Fruit fly (Drosophila melanogaster) whole organism, embryonic: Measurements from ENCODE around the gene yellow-b.

ENCODE experiments used
- Ada2b ChIP-seq: fragments of 200-800 bp; sonication (Bioruptor generic); IDR thresholded peaks from 2 replicates; pipeline ENCODE4 v1.3.6; 2022; ENCODE audit warnings: missing biosample characterization, missing genetic modification characterization
- CG10543 ChIP-seq: fragments of 200-800 bp; sonication (Bioruptor generic); optimal IDR thresholded peaks from 3 replicates; lab custom pipeline; 2017; ENCODE audit warnings: missing biosample characterization, mild to moderate bottlenecking, missing genetic modification characterization, moderate library complexity
- CG12155 ChIP-seq: fragments of 200-800 bp; sonication (Bioruptor generic); optimal IDR thresholded peaks from 3 replicates; lab custom pipeline; 2016; ENCODE audit warnings: missing biosample characterization, missing genetic modification characterization
- CG1233 ChIP-seq: fragments of 200-800 bp; sonication (Bioruptor generic); optimal IDR thresholded peaks from 4 replicates; lab custom pipeline; 2018; ENCODE audit warnings: missing biosample characterization, mild to moderate bottlenecking, missing genetic modification characterization
- CG13287 ChIP-seq: fragments of 200-800 bp; sonication (Bioruptor generic); IDR thresholded peaks from 2 replicates; pipeline ENCODE4 v1.3.6; 2022; ENCODE audit warnings: missing biosample characterization, missing genetic modification characterization; ENCODE audit not compliant: partially characterized antibody
- CG18599 ChIP-seq: fragments of 200-800 bp; sonication (Bioruptor generic); optimal IDR thresholded peaks from 3 replicates; lab custom pipeline; 2017; ENCODE audit warnings: missing biosample characterization, missing genetic modification characterization, mild to moderate bottlenecking, moderate library complexity, missing genetic modification reagents
- CG2129 ChIP-seq: fragments of 200-800 bp; sonication (Bioruptor generic); IDR thresholded peaks from 2 replicates; pipeline ENCODE4 v1.3.6; 2022; ENCODE audit warnings: missing biosample characterization, missing genetic modification characterization; ENCODE audit not compliant: partially characterized antibody
- CG31441 ChIP-seq: fragments of 200-800 bp; sonication (Bioruptor generic); IDR thresholded peaks from 2 replicates; pipeline ENCODE4 v1.3.6; 2022; ENCODE audit warnings: missing biosample characterization, missing genetic modification characterization
- CG3281 ChIP-seq: fragments of 200-800 bp; sonication (Bioruptor generic); optimal IDR thresholded peaks from 3 replicates; lab custom pipeline; 2017; ENCODE audit warnings: missing biosample characterization, mild to moderate bottlenecking, missing genetic modification characterization
- CG3838 ChIP-seq: fragments of 200-800 bp; sonication (Bioruptor generic); optimal IDR thresholded peaks from 3 replicates; lab custom pipeline; 2016; ENCODE audit warnings: missing biosample characterization, missing genetic modification characterization
- CG3995 ChIP-seq: fragments of 200-800 bp; sonication (Bioruptor generic); optimal IDR thresholded peaks from 3 replicates; lab custom pipeline; 2016; ENCODE audit warnings: missing biosample characterization, missing genetic modification characterization
- CG7987 ChIP-seq: fragments of 200-800 bp; sonication (Bioruptor generic); optimal IDR thresholded peaks from 2 replicates; lab custom pipeline; 2018; ENCODE audit warnings: missing biosample characterization, mild to moderate bottlenecking, missing genetic modification characterization, moderate library complexity
- CG8089 ChIP-seq: fragments of 200-800 bp; sonication (Bioruptor generic); optimal IDR thresholded peaks from 3 replicates; lab custom pipeline; 2016; ENCODE audit warnings: missing biosample characterization, missing genetic modification characterization
- CG8765 ChIP-seq: fragments of 200-800 bp; sonication (Bioruptor generic); IDR thresholded peaks from 2 replicates; pipeline ENCODE4 v1.3.6; 2022; ENCODE audit warnings: missing biosample characterization, missing genetic modification characterization
- CG9215 ChIP-seq: fragments of 200-800 bp; sonication (Bioruptor generic); IDR thresholded peaks from 2 replicates; pipeline ENCODE4 v1.3.6; 2022; ENCODE audit warnings: missing biosample characterization, missing genetic modification characterization
- CG9437 ChIP-seq: fragments of 200-800 bp; sonication (Bioruptor generic); optimal IDR thresholded peaks from 2 replicates; lab custom pipeline; 2018; ENCODE audit warnings: missing biosample characterization, mild to moderate bottlenecking, missing genetic modification characterization
- CkIIα-i1 ChIP-seq: fragments of 200-800 bp; sonication (Bioruptor generic); IDR thresholded peaks from 2 replicates; pipeline ENCODE4 v1.3.6; 2022; ENCODE audit warnings: missing biosample characterization, missing genetic modification characterization
- Deaf1 ChIP-seq: fragments of 200-800 bp; optimal IDR thresholded peaks from 3 replicates; lab custom pipeline; 2019; ENCODE audit warnings: missing biosample characterization, mild to moderate bottlenecking, missing genetic modification characterization, moderate library complexity
- Hand ChIP-seq: fragments of 200-800 bp; sonication (Bioruptor generic); optimal IDR thresholded peaks from 2 replicates; lab custom pipeline; 2017; ENCODE audit warnings: mild to moderate bottlenecking, missing biosample characterization, missing genetic modification reagents, missing genetic modification characterization
- Hey ChIP-seq: fragments of 200-800 bp; sonication (Bioruptor generic); optimal IDR thresholded peaks from 3 replicates; lab custom pipeline; 2018; ENCODE audit warnings: missing biosample characterization, mild to moderate bottlenecking, missing genetic modification characterization
- Hmx ChIP-seq: fragments of 200-800 bp; sonication (Bioruptor generic); optimal IDR thresholded peaks from 2 replicates; lab custom pipeline; 2016; ENCODE audit warnings: missing biosample characterization, missing genetic modification characterization
- Hr78 ChIP-seq, 2 experiments: fragments of 200-800 bp in 1 of 2; fragments of >200 bp in 1 of 2; sonication (Bioruptor generic) in 1 of 2; optimal IDR thresholded peaks; 2 replicates each; lab custom pipeline; 2017 to 2019; ENCODE audit warnings: missing biosample characterization in 2 of 2, missing genetic modification characterization in 2 of 2, mild to moderate bottlenecking in 1 of 2, moderate library complexity in 1 of 2
- Jarid2 ChIP-seq: fragments of 200-800 bp; sonication (Bioruptor generic); optimal IDR thresholded peaks from 3 replicates; lab custom pipeline; 2017; ENCODE audit warnings: mild to moderate bottlenecking, missing biosample characterization, missing genetic modification reagents, missing genetic modification characterization
- Med ChIP-seq: fragments of 200-800 bp; sonication (Bioruptor generic); peaks from one replicate; lab custom pipeline; 2016; ENCODE audit warnings: missing biosample characterization, missing genetic modification characterization, mild to moderate bottlenecking, inconsistent platforms, moderate library complexity
- Oaz ChIP-seq: fragments of 200-800 bp; sonication (Bioruptor generic); IDR thresholded peaks from 2 replicates; pipeline ENCODE4 v1.3.6; 2022; ENCODE audit warnings: missing biosample characterization, missing genetic modification characterization
- Optix ChIP-seq: fragments of 200-800 bp; sonication (Bioruptor generic); IDR thresholded peaks from 3 replicates; pipeline ENCODE4 v1.3.6; 2022; ENCODE audit warnings: missing biosample characterization, missing genetic modification characterization
- Ravus ChIP-seq: fragments of 200-800 bp; sonication (Bioruptor generic); IDR thresholded peaks from 2 replicates; pipeline ENCODE4 v1.3.6; 2022; ENCODE audit warnings: missing biosample characterization, missing genetic modification characterization
- Rfx ChIP-seq: fragments of 200-800 bp; sonication (Bioruptor generic); IDR thresholded peaks from 2 replicates; pipeline ENCODE4 v1.3.6; 2022; ENCODE audit warnings: missing biosample characterization, missing genetic modification characterization
- amos ChIP-seq: fragments of 200-800 bp; sonication (Bioruptor generic); IDR thresholded peaks from 2 replicates; pipeline ENCODE4 v1.3.6; 2022; ENCODE audit warnings: missing biosample characterization, missing genetic modification characterization; ENCODE audit not compliant: partially characterized antibody
- chinmo ChIP-seq: fragments of 200-800 bp; sonication (Bioruptor generic); IDR thresholded peaks from 4 replicates; pipeline ENCODE4 v1.3.6; 2022; ENCODE audit warnings: missing biosample characterization, missing genetic modification characterization; ENCODE audit not compliant: partially characterized antibody
- exex ChIP-seq: fragments of 200-800 bp; sonication (Bioruptor generic); optimal IDR thresholded peaks from 4 replicates; lab custom pipeline; 2018; ENCODE audit warnings: missing biosample characterization, mild to moderate bottlenecking, missing genetic modification characterization, moderate library complexity
- ftz-f1 ChIP-seq: fragments of 200-800 bp; sonication (Bioruptor generic); optimal IDR thresholded peaks from 2 replicates; lab custom pipeline; 2016; ENCODE audit warnings: missing biosample characterization, missing genetic modification characterization
- grn ChIP-seq: fragments of 200-800 bp; sonication (Bioruptor generic); optimal IDR thresholded peaks from 3 replicates; lab custom pipeline; 2017; ENCODE audit warnings: missing biosample characterization, missing genetic modification characterization
- gsb ChIP-seq: fragments of 200-800 bp; sonication (Bioruptor generic); IDR thresholded peaks from 2 replicates; pipeline ENCODE4 v1.3.6; 2022; ENCODE audit warnings: missing biosample characterization, missing genetic modification characterization
- h ChIP-seq: fragments of >200 bp; optimal IDR thresholded peaks from 2 replicates; lab custom pipeline; 2017
- inv ChIP-seq: fragments of 200-800 bp; sonication (Bioruptor generic); IDR thresholded peaks from 2 replicates; pipeline ENCODE4 v1.3.6; 2022; ENCODE audit warnings: missing biosample characterization, missing genetic modification characterization; ENCODE audit not compliant: partially characterized antibody
- klu ChIP-seq: fragments of 200-800 bp; sonication (Bioruptor generic); IDR thresholded peaks from 2 replicates; pipeline ENCODE4 v1.3.6; 2022; ENCODE audit warnings: missing biosample characterization, missing genetic modification characterization
- mirr ChIP-seq: fragments of 200-800 bp; sonication (Bioruptor generic); optimal IDR thresholded peaks from 3 replicates; lab custom pipeline; 2018; ENCODE audit warnings: missing biosample characterization, mild to moderate bottlenecking, missing genetic modification characterization
- nom ChIP-seq: fragments of 200-800 bp; sonication (Bioruptor generic); optimal IDR thresholded peaks from 2 replicates; lab custom pipeline; 2017; ENCODE audit warnings: missing biosample characterization, missing genetic modification characterization, mild to moderate bottlenecking, moderate library complexity, missing genetic modification reagents
- pfk ChIP-seq: fragments of 200-800 bp; sonication (Bioruptor generic); optimal IDR thresholded peaks from 2 replicates; lab custom pipeline; 2018; ENCODE audit warnings: missing biosample characterization, mild to moderate bottlenecking, missing genetic modification characterization, moderate library complexity
- pros ChIP-seq: fragments of 200-800 bp; sonication (Bioruptor generic); optimal IDR thresholded peaks from 3 replicates; lab custom pipeline; 2019; ENCODE audit warnings: missing biosample characterization, mild to moderate bottlenecking, missing genetic modification characterization, moderate library complexity
- psq ChIP-seq: fragments of 200-800 bp; sonication (Bioruptor generic); optimal IDR thresholded peaks from 2 replicates; lab custom pipeline; 2017; ENCODE audit warnings: missing biosample characterization, missing genetic modification characterization
- pzg ChIP-seq: fragments of 200-800 bp; sonication (Bioruptor generic); optimal IDR thresholded peaks from 3 replicates; lab custom pipeline; 2018; ENCODE audit warnings: missing biosample characterization, mild to moderate bottlenecking, missing genetic modification characterization, moderate library complexity
- sd ChIP-seq: fragments of 200-800 bp; sonication (Bioruptor generic); optimal IDR thresholded peaks from 3 replicates; lab custom pipeline; 2018; ENCODE audit warnings: missing biosample characterization, mild to moderate bottlenecking, missing genetic modification characterization, moderate library complexity
- sens ChIP-seq: fragments of 200-800 bp; sonication (Bioruptor generic); peaks from one replicate; lab custom pipeline; 2016; ENCODE audit warnings: missing biosample characterization, missing genetic modification characterization
- sens-2 ChIP-seq: fragments of 200-800 bp; sonication (Bioruptor generic); IDR thresholded peaks from 2 replicates; pipeline ENCODE4 v1.3.6; 2022; ENCODE audit warnings: missing biosample characterization, missing genetic modification characterization
- sob ChIP-seq: fragments of 200-800 bp; sonication (Bioruptor generic); IDR thresholded peaks from 2 replicates; pipeline ENCODE4 v1.3.6; 2022; ENCODE audit warnings: missing biosample characterization, missing genetic modification characterization
- stwl ChIP-seq: fragments of 200-800 bp; sonication (Bioruptor generic); optimal IDR thresholded peaks from 3 replicates; lab custom pipeline; 2018; ENCODE audit warnings: missing biosample characterization, mild to moderate bottlenecking, missing genetic modification characterization, moderate library complexity
- vvl ChIP-seq: fragments of 200-800 bp; sonication (Bioruptor generic); IDR thresholded peaks from 2 replicates; pipeline ENCODE4 v1.3.6; 2022; ENCODE audit warnings: missing biosample characterization, missing genetic modification characterization

yellow-b gene

dm6 chr2L:16790671-16791270, 36.6 kb downstream of the yellow-b start, which contains the start of gene Cyt-b5-r (continued):
- TF ChIP-seq Hand (GFP tag; lab: Kevin White, UChicago) (peak; percentile 26), sens-2 (GFP tag; lab: Robert Waterston, UW) (0 out of 2 replicates have a peak, but pooled peaks have one; percentile 6), Hr78 (GFP tag; optimal IDR thresholded peaks at IDR 0.05; lab: Kevin White, UChicago) (peak in 1 of 2 experiments; percentile 56), pfk (GFP tag; lab: Kevin White, UChicago) (no peak), grn (peak; percentile 62), mirr (GFP tag; lab: Kevin White, UChicago) (peak; percentile 91), Hmx (GFP tag; lab: Kevin White, UChicago) (no peak), CG3281 (GFP tag; lab: Kevin White, UChicago) (peak; percentile 1), exex (peak; percentile 94), Med (GFP tag; lab: Kevin White, UChicago) (peak; percentile 17), CkIIα-i1 (GFP tag; lab: Robert Waterston, UW) (no peak), sd (tag; lab: Kevin White, UChicago) (peak; percentile 58), sens (GFP tag; lab: Kevin White, UChicago) (peak; percentile 18), CG1233 (GFP tag; lab: Kevin White, UChicago) (peak; percentile 55), CG10543 (peak; percentile 89), Optix (GFP tag; lab: Robert Waterston, UW) (no peak), CG18599 (GFP tag; lab: Kevin White, UChicago) (peak; percentile 2), chinmo (GFP tag; lab: Robert Waterston, UW) (0 out of 4 replicates have a peak, but pooled peaks have one; percentile 42), Hey (tag; lab: Kevin White, UChicago) (peak; percentile 27)

dm6 chr2L:16791345-16791744, 37.2 kb downstream of the yellow-b start, which contains the start of gene CG17928:
Gene CG17928, plus strand, starts transcription at chr2L:16791568.
- TF ChIP-seq CG9215 (GFP tag; lab: Robert Waterston, UW) (no peak), psq (GFP tag; lab: Kevin White, UChicago) (no peak), Oaz (no peak), Rfx (no peak), Ravus (GFP tag; lab: Robert Waterston, UW) (no peak), ftz-f1 (GFP tag; lab: Kevin White, UChicago) (peak; percentile 70), Ada2b (GFP tag; lab: Robert Waterston, UW) (no peak), h (lab: Kevin White, UChicago) (no peak), klu (no peak), pzg (GFP tag; lab: Kevin White, UChicago) (no peak), nom (GFP tag; lab: Kevin White, UChicago) (no peak), sob (GFP tag; lab: Robert Waterston, UW) (no peak), stwl (tag; lab: Kevin White, UChicago) (no peak), gsb (GFP tag; lab: Robert Waterston, UW) (no peak), CG3838 (GFP tag; lab: Kevin White, UChicago) (no peak), amos (GFP tag; lab: Robert Waterston, UW) (peak; percentile 9; the same call in 1 of the 2 replicates), Jarid2 (GFP tag; lab: Kevin White, UChicago) (peak; percentile 67), grn (peak; percentile 47), CG13287 (GFP tag; lab: Robert Waterston, UW) (peak; percentile 10; the same call in 1 of the 2 replicates), vvl (GFP tag; lab: Robert Waterston, UW) (peak; percentile 72), CG12155 (GFP tag; lab: Kevin White, UChicago) (peak; percentile 10), inv (GFP tag; lab: Robert Waterston, UW) (no peak), CG8089 (no peak), CG9437 (GFP tag; lab: Kevin White, UChicago) (peak; percentile 70), CG7987 (no peak), CG2129 (GFP tag; lab: Robert Waterston, UW) (no peak), CG3995 (GFP tag; lab: Kevin White, UChicago) (peak; percentile 71), Deaf1 (tag; lab: Kevin White, UChicago) (peak; percentile 92), pros (GFP tag; lab: Kevin White, UChicago) (no peak), CG31441 (GFP tag; lab: Robert Waterston, UW) (no peak), CG8765 (GFP tag; lab: Robert Waterston, UW) (no peak)
